Worm (Caenorhabditis elegans): ENCODE data around the gene cuc-1.

Gene cuc-1

DNA sequence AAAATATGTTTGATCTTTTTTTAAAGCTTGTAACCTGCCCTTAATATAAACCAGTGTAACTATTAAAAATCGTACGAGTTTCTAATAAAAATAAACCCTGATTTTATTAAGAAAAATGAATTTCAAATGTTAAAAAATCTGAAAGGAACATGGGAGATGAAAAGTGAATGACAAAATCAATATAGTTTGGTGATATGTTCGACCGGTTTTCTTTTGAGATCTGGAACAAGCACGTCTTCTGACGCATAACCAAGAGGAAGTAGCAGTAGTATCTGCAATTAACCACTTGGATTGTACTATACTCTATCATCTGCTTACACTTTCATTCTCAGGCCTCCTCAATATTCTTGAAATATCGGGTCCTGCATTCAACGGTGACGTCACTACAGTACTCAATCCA, 16.3 kb upstream of the cuc-1 start:
- TF ChIP-seq unc-62 (GFP tag; optimal IDR thresholded peaks at IDR 0.05): no peak

- no peak for TF ChIP-seq unc-62 (GFP tag; optimal IDR thresholded peaks at IDR 0.05)
These were observed 12.7 kb upstream of the cuc-1 start, which contains the start of gene tyr-1 for ce11 chrIII:7873481-7873880. Gene tyr-1 (plus strand): TSS chrIII:7873781.

DNA sequence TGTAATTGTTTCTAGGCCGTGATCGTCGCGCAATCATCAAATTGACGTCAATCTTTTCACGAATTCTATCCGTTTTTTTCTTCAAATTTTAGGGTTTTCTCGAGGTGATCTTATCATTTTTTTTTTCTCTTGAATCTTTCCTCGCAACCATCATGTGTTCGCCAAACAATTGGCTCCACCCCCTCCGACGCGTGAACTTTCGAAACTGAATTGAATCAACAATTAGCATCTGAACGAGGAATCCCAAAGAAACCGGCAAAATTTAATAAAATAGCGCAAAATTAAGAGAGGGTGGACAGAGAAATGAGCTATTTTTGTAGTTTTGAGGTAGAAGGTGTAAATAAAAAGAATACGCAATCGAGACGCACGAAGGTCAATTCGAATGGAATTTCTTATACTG, 12.0 kb upstream of the cuc-1 start:
- no peak for TF ChIP-seq unc-62 (GFP tag; optimal IDR thresholded peaks at IDR 0.05)

ce11 chrIII:7866189-7866588, 5.4 kb upstream of the cuc-1 start, which contains the start of gene cup-4:
Gene cup-4 (plus strand): TSS chrIII:7866489.
- no peak for TF ChIP-seq unc-62 (GFP tag; optimal IDR thresholded peaks at IDR 0.05)

DNA sequence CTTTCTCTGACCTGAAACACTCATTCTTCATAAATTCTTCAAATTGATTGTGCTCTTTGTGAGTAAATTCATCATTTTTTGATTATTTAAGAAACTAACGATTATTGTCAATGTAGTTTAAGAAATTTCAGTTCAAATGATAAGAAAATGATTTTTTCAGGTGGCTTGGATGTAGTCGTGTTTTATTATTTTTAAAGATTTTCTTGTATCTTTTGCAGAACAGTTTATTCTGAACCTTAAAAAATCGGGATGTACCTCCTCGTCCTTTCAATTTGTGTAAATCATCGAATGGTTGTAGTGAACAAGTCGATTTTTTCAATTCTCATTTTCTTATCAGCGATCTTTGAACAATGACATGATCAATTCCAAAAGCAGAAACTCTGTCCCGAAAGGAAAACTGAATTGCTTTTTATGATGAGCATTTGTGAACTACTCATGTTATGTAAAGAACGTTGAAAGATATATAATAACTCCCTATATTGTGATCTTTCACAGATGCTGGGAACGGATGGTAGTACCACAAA, 4.5 kb upstream of the cuc-1 start, which contains the start of gene slc-17.3:
Gene slc-17.3, minus strand, starts transcription at position 51 of the 524 bp plus-strand sequence.
- TF ChIP-seq unc-62 (GFP tag; optimal IDR thresholded peaks at IDR 0.05): no peak

- TF ChIP-seq unc-62 (GFP tag; optimal IDR thresholded peaks at IDR 0.05): no peak
These were observed 843 bp upstream of the cuc-1 start, which contains the start of gene snr-5 for ce11 chrIII:7861535-7862120. Gene snr-5 (plus strand): TSS chrIII:7862070.

DNA sequence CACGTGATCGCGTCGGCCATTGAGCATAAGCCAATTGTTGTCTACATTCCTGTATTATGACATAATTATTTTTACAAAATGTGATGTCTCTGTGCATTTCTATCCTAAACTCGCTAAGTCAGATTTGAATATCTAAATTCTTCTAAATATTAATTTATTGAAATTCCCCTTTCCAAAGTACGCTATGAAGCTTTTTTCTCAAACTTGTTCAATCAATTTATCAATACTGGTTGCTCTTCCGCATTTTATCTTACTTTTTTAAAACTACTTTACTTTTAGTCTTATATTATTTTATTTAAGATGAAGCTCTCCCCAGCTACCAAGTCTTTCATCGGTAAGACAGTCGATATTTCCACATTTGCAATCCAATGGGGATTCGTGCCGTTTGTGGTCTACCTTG, 1.5 kb downstream of the cuc-1 start, which contains the start of gene tomm-7:
Gene tomm-7, plus strand, starts transcription at position 301 of the 400 bp plus-strand sequence.
- TF ChIP-seq unc-62 (GFP tag; optimal IDR thresholded peaks at IDR 0.05): no peak

DNA sequence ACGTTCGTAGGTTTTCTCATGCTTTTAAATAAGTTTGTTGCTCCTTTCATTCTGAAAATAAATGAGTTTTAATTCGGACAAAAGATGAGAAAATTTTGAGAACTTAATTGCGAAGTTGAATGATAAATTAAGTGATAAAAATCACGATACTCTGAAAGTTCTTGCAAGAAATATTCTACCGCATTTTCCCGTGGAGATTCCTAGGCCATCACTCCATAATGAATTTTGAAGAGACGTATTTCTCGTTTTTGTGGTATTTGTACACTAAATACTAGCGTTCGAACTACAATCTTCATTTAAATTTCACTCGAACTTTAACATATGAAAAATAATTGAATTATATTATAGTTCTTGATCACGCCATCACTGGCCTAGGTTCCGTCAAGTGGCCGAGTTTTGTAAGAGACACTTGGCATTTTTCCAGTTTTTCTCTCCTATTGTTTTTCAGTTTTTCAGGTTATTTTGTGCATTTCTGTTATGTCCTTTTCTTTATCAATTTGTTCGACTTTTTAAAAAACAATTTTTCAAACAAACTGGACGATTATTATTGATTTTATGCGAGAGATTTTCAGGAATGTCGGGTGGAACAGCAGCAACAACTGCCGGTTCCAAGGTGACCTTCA, 2.3 kb downstream of the cuc-1 start, which contains the start of the genes coq-5 and ufm-1:
Gene coq-5, minus strand, starts transcription at position 51 of the 623 bp plus-strand sequence.
Gene ufm-1, plus strand, starts transcription at position 573 of the 623 bp plus-strand sequence.
- TF ChIP-seq unc-62 (GFP tag; optimal IDR thresholded peaks at IDR 0.05): no peak

ce11 chrIII:7857142-7857541, 3.6 kb downstream of the cuc-1 start, which contains the start of gene tag-307:
Gene tag-307 (minus strand): TSS chrIII:7857242.
- TF ChIP-seq unc-62 (GFP tag; optimal IDR thresholded peaks at IDR 0.05): no peak

ce11 chrIII:7855468-7855867, 5.3 kb downstream of the cuc-1 start:
- no peak for TF ChIP-seq unc-62 (GFP tag; optimal IDR thresholded peaks at IDR 0.05)

DNA sequence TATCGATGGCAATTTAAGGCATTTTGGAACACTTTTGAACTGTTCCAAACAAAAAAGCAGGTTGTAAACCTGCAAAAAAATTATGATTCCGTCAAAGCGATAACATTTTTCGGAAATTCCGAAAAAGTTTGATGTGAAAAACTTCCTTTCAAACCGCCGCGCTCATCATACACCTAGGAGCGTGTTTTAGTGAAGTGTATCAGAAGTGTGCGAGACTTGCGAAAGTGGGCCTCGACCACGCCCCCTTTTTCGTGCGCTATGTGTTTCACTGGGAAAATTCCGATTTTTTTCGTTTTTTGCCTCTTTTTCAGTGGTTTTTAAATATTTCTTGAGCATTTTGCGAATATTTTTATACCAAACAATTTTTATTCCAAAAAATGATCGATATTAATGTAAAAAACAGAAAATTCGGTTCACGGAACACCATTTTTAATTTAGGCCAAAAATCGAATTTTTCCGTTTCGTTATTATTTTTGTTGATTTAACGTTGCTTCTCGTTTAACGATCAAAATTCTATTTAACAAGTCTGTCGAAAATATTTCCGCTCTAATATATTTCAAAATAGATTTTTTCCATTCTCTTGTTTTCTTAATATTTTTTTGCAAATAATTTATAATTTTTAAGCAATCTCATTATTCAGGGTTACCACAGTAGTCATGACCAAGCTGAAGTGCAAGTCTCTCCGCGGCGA, 6.1 kb downstream of the cuc-1 start, which contains the start of gene rpl-35:
Gene rpl-35, plus strand, starts transcription at position 641 of the 691 bp plus-strand sequence.
- TF ChIP-seq unc-62 (GFP tag; optimal IDR thresholded peaks at IDR 0.05): peak; percentile 38

- TF ChIP-seq unc-62 (GFP tag; optimal IDR thresholded peaks at IDR 0.05): no peak
These were observed 12.6 kb downstream of the cuc-1 start for ce11 chrIII:7848173-7848572.

DNA sequence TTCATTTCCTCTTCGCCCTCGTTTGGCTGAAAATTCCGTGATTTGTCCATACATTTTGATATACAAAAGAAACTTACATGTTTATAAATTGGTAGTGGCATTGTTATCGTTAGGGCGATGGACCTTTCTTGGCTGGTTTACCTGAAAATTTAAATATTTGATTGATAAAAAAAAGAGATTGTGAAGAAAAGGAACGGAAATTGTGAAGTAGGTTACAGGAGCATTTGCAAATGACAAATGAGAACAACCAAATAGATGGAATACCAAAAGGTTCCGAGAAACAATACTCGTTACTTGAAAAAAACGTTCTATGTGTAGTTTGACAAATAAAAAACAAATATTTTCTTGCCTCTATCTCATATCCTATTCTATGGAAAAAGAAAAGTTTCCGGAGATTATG, 17.2 kb downstream of the cuc-1 start, which contains the start of gene ZK652.8:
Gene ZK652.8, minus strand, starts transcription at position 101 of the 400 bp plus-strand sequence.
- no peak for TF ChIP-seq unc-62 (GFP tag; optimal IDR thresholded peaks at IDR 0.05)

ce11 chrIII:7838907-7839642, 21.7 kb downstream of the cuc-1 start, which contains the start of gene ceh-23:
Gene ceh-23 (plus strand): TSS chrIII:7839592.
- no peak for TF ChIP-seq unc-62 (GFP tag; optimal IDR thresholded peaks at IDR 0.05)

- TF ChIP-seq unc-62 (GFP tag; optimal IDR thresholded peaks at IDR 0.05): no peak
These were observed 23.2 kb downstream of the cuc-1 start for ce11 chrIII:7837567-7837966.

Data from whole organism, dauer.